Worm (Caenorhabditis elegans) whole organism, L4 larva: ENCODE results near the gene acox-1.5.
A peak's percentile ranks its signal among the peaks of the same experiment; 100 is the strongest.

Experiments
- D1046.2 ChIP-seq: fragments of 200-800 bp; sonication (Bioruptor generic); IDR thresholded peaks from 2 replicates; pipeline ENCODE4 v1.3.6; 2022; ENCODE audit warnings: missing genetic modification characterization, missing compliant biosample characterization
- F49E8.2 ChIP-seq: sonication (generic microtip); optimal IDR thresholded peaks from 2 replicates; lab custom pipeline; 2016; ENCODE audit warnings: missing compliant biosample characterization, mild to moderate bottlenecking, missing genetic modification characterization, borderline replicate concordance
- R02D3.7 ChIP-seq: fragments of 150-350 bp; sonication (generic microtip); optimal IDR thresholded peaks from 3 replicates; lab custom pipeline; 2014; ENCODE audit warnings: missing biosample characterization, missing genetic modification characterization
- T20F7.1 ChIP-seq: fragments of 200-800 bp; sonication (Bioruptor generic); optimal IDR thresholded peaks from 2 replicates; lab custom pipeline; 2018; ENCODE audit warnings: mild to moderate bottlenecking, missing genetic modification characterization, missing compliant biosample characterization
- T26A8.4 ChIP-seq: fragments of 200-800 bp; sonication (Bioruptor generic); IDR thresholded peaks from 2 replicates; pipeline ENCODE4 v1.3.6; 2022; ENCODE audit warnings: missing genetic modification characterization, missing compliant biosample characterization
- Y105C5A.15 ChIP-seq: fragments of 200-800 bp; sonication (Bioruptor generic); IDR thresholded peaks from 2 replicates; pipeline ENCODE4 v1.3.6; 2022; ENCODE audit warnings: missing genetic modification characterization, missing compliant biosample characterization
- Y75B8A.6 ChIP-seq: fragments of 200-800 bp; sonication (Bioruptor generic); IDR thresholded peaks from 2 replicates; pipeline ENCODE4 v1.3.6; 2022; ENCODE audit warnings: missing genetic modification reagents, missing genetic modification characterization, missing compliant biosample characterization
- ZK337.2 ChIP-seq: fragments of 200-800 bp; sonication (Bioruptor generic); IDR thresholded peaks from 2 replicates; pipeline ENCODE4 v1.3.6; 2022; ENCODE audit warnings: missing genetic modification reagents, missing genetic modification characterization, missing compliant biosample characterization
- aha-1 ChIP-seq: fragments of 150-350 bp; peaks from one replicate; lab custom pipeline; 2014; ENCODE audit warnings: missing biosample characterization, missing genetic modification characterization
- ceh-44 ChIP-seq: fragments of 200-800 bp; sonication (Bioruptor generic); IDR thresholded peaks from 2 replicates; pipeline ENCODE4 v1.3.6; 2022; ENCODE audit warnings: missing genetic modification reagents, missing genetic modification characterization, missing compliant biosample characterization
- ceh-62 ChIP-seq: sonication (generic microtip); optimal IDR thresholded peaks from 2 replicates; lab custom pipeline; 2017; ENCODE audit warnings: missing biosample characterization, missing genetic modification characterization
- ces-1 ChIP-seq: fragments of 150-350 bp; sonication (generic microtip); optimal IDR thresholded peaks from 4 replicates; lab custom pipeline; 2014; ENCODE audit warnings: missing biosample characterization, missing genetic modification reagents, missing genetic modification characterization
- ctbp-1 ChIP-seq: fragments of 200-800 bp; sonication (Bioruptor generic); IDR thresholded peaks from 2 replicates; pipeline ENCODE4 v1.3.6; 2022; ENCODE audit warnings: missing genetic modification reagents, missing genetic modification characterization, missing compliant biosample characterization
- daf-12 ChIP-seq: fragments of 150-350 bp; optimal IDR thresholded peaks from 2 replicates; lab custom pipeline; 2014; ENCODE audit warnings: missing biosample characterization, missing genetic modification reagents, missing genetic modification characterization
- daf-16 ChIP-seq, 3 experiments: sonication (generic microtip); optimal IDR thresholded peaks; 2 replicates each; lab custom pipeline; 2016 to 2017; ENCODE audit warnings: missing genetic modification characterization in 3 of 3, missing genetic modification reagents in 3 of 3, mild to moderate bottlenecking in 2 of 3, missing compliant biosample characterization in 2 of 3, missing biosample characterization in 1 of 3, moderate library complexity in 1 of 3
- daf-19 ChIP-seq: fragments of 200-800 bp; sonication (Bioruptor generic); conservative IDR thresholded peaks from 2 replicates; pipeline ENCODE4 v1.3.6; 2022; ENCODE audit warnings: missing genetic modification characterization, missing compliant biosample characterization
- dmd-6 ChIP-seq: fragments of 200-800 bp; sonication (Bioruptor generic); IDR thresholded peaks from 2 replicates; pipeline ENCODE4 v1.3.6; 2022; ENCODE audit warnings: missing genetic modification reagents, missing genetic modification characterization, missing compliant biosample characterization
- dve-1 ChIP-seq: sonication (generic microtip); optimal IDR thresholded peaks from 2 replicates; lab custom pipeline; 2017; ENCODE audit warnings: antibody characterized with exemption, mild to moderate bottlenecking, missing genetic modification characterization, missing compliant biosample characterization; ENCODE audit not compliant: insufficient read depth
- egl-43 ChIP-seq: fragments of 200-800 bp; sonication (Bioruptor generic); IDR thresholded peaks from 2 replicates; pipeline ENCODE4 v1.3.6; 2022; ENCODE audit warnings: missing genetic modification reagents, missing genetic modification characterization, missing compliant biosample characterization
- hif-1 ChIP-seq, 2 experiments: sonication (generic microtip); optimal IDR thresholded peaks; 2 replicates each; lab custom pipeline; 2016 to 2017; ENCODE audit warnings: missing compliant biosample characterization in 2 of 2, missing genetic modification characterization in 2 of 2, missing genetic modification reagents in 2 of 2, missing genotype in 2 of 2, mild to moderate bottlenecking in 1 of 2
- hlh-30 ChIP-seq: sonication (generic microtip); optimal IDR thresholded peaks from 2 replicates; lab custom pipeline; 2017; ENCODE audit warnings: antibody characterized with exemption, mild to moderate bottlenecking, missing genetic modification characterization, missing compliant biosample characterization; ENCODE audit not compliant: insufficient read depth
- lim-7 ChIP-seq: fragments of 200-800 bp; sonication (Bioruptor generic); IDR thresholded peaks from 2 replicates; pipeline ENCODE4 v1.3.6; 2022; ENCODE audit warnings: missing genetic modification characterization, missing compliant biosample characterization
- lin-1 ChIP-seq: fragments of 200-800 bp; sonication (Bioruptor generic); IDR thresholded peaks from 2 replicates; pipeline ENCODE4 v1.3.6; 2022; ENCODE audit warnings: missing genetic modification reagents, missing genetic modification characterization, missing compliant biosample characterization
- lsy-2 ChIP-seq, 2 experiments: fragments of 150-350 bp in 1 of 2; sonication (generic microtip) in 1 of 2; optimal IDR thresholded peaks; 2 replicates each; lab custom pipeline; 2014 to 2017; ENCODE audit warnings: missing biosample characterization in 2 of 2, missing genetic modification characterization in 2 of 2
- mdl-1 ChIP-seq, 2 experiments: fragments of 150-350 bp in 1 of 2; sonication (generic microtip) in 1 of 2; optimal IDR thresholded peaks; 2 replicates each; lab custom pipeline; 2014 to 2017; ENCODE audit warnings: missing biosample characterization in 2 of 2, missing genetic modification characterization in 2 of 2
- mep-1 ChIP-seq: fragments of 150-350 bp; sonication (generic microtip); optimal IDR thresholded peaks from 3 replicates; lab custom pipeline; 2014; ENCODE audit warnings: missing biosample characterization, missing genetic modification characterization
- mes-2 ChIP-seq: sonication (generic microtip); optimal IDR thresholded peaks from 2 replicates; lab custom pipeline; 2016; ENCODE audit warnings: missing genotype, mild to moderate bottlenecking, missing genetic modification characterization, missing compliant biosample characterization; ENCODE audit not compliant: poor library complexity, severe bottlenecking
- nhr-10 ChIP-seq: fragments of 150-350 bp; optimal IDR thresholded peaks from 2 replicates; lab custom pipeline; 2014; ENCODE audit warnings: missing biosample characterization, missing genetic modification characterization
- nhr-25 ChIP-seq: sonication (generic microtip); optimal IDR thresholded peaks from 2 replicates; lab custom pipeline; 2017; ENCODE audit warnings: missing genetic modification characterization, mild to moderate bottlenecking, missing compliant biosample characterization, antibody characterized with exemption, moderate library complexity, borderline replicate concordance; ENCODE audit not compliant: insufficient read depth
- nhr-28 ChIP-seq: fragments of 150-350 bp; optimal IDR thresholded peaks from 2 replicates; lab custom pipeline; 2014; ENCODE audit warnings: missing biosample characterization, missing genetic modification characterization
- nhr-6 ChIP-seq: fragments of 150-350 bp; optimal IDR thresholded peaks from 2 replicates; lab custom pipeline; 2014; ENCODE audit warnings: missing biosample characterization, missing genetic modification characterization
- nhr-77 ChIP-seq: fragments of 150-350 bp; optimal IDR thresholded peaks from 2 replicates; lab custom pipeline; 2014; ENCODE audit warnings: missing biosample characterization, missing genetic modification characterization
- pha-4 ChIP-seq, 2 experiments: fragments of 150-350 bp in 1 of 2; fragments of 200-800 bp in 1 of 2; sonication (Bioruptor generic) in 1 of 2; IDR thresholded peaks in 1 of 2; optimal IDR thresholded peaks in 1 of 2; 2 replicates each; pipeline versions ENCODE4 v1.3.6 to Lab custom; 2014 to 2022; ENCODE audit warnings: missing genetic modification characterization in 2 of 2, missing genetic modification reagents in 2 of 2, missing biosample characterization in 1 of 2, missing compliant biosample characterization in 1 of 2
- pqm-1 ChIP-seq: sonication (generic microtip); optimal IDR thresholded peaks from 2 replicates; lab custom pipeline; 2017; ENCODE audit warnings: missing biosample characterization, missing genetic modification characterization
- set-16 ChIP-seq: fragments of 200-800 bp; sonication (Bioruptor generic); IDR thresholded peaks from 2 replicates; pipeline ENCODE4 v1.3.6; 2022; ENCODE audit warnings: missing genetic modification reagents, missing genetic modification characterization, missing compliant biosample characterization
- skn-1 ChIP-seq: fragments of 150-350 bp; optimal IDR thresholded peaks from 2 replicates; lab custom pipeline; 2014; ENCODE audit warnings: missing biosample characterization, missing genetic modification characterization
- snpc-1.2 ChIP-seq: fragments of 200-800 bp; sonication (Bioruptor generic); IDR thresholded peaks from 2 replicates; pipeline ENCODE4 v1.3.6; 2022; ENCODE audit warnings: missing genetic modification reagents, missing genetic modification characterization, missing compliant biosample characterization
- snpc-4 ChIP-seq: fragments of 150-350 bp; optimal IDR thresholded peaks from 2 replicates; lab custom pipeline; 2014; ENCODE audit warnings: missing biosample characterization, missing genetic modification characterization
- tra-1 ChIP-seq: fragments of 200-800 bp; sonication (Bioruptor generic); IDR thresholded peaks from 2 replicates; pipeline ENCODE4 v1.3.6; 2022; ENCODE audit warnings: missing genetic modification reagents, missing genetic modification characterization, missing compliant biosample characterization
- unc-130 ChIP-seq: sonication (generic microtip); optimal IDR thresholded peaks from 2 replicates; lab custom pipeline; 2016; ENCODE audit warnings: missing genetic modification reagents, missing genetic modification characterization, missing compliant biosample characterization
- unc-39 ChIP-seq: sonication (generic microtip); optimal IDR thresholded peaks from 2 replicates; lab custom pipeline; 2017; ENCODE audit warnings: missing biosample characterization, missing genetic modification characterization
- unc-62 ChIP-seq, 3 experiments: fragments of 150-350 bp in 1 of 3; sonication (generic microtip); optimal IDR thresholded peaks in 2 of 3; peaks in 1 of 3; 1 replicate in 1 of 3; 2 replicates in 2 of 3; lab custom pipeline; 2014 to 2017; ENCODE audit warnings: missing biosample characterization in 3 of 3, missing genetic modification characterization in 3 of 3, missing genetic modification reagents in 3 of 3, missing genotype in 1 of 3
- zag-1 ChIP-seq: fragments of 150-350 bp; optimal IDR thresholded peaks from 2 replicates; lab custom pipeline; 2014; ENCODE audit warnings: missing biosample characterization, missing genetic modification characterization
- zfp-2 ChIP-seq: sonication (generic microtip); optimal IDR thresholded peaks from 2 replicates; lab custom pipeline; 2016; ENCODE audit warnings: mild to moderate bottlenecking, missing genetic modification characterization, missing compliant biosample characterization
- zfp-3 ChIP-seq: fragments of 200-800 bp; sonication (Bioruptor generic); conservative IDR thresholded peaks from 2 replicates; pipeline ENCODE4 v1.3.6; 2022; ENCODE audit warnings: missing genetic modification reagents, missing genetic modification characterization, missing compliant biosample characterization
- zip-11 ChIP-seq: fragments of 200-800 bp; sonication (Bioruptor generic); IDR thresholded peaks from 2 replicates; pipeline ENCODE4 v1.3.6; 2022; ENCODE audit warnings: missing genetic modification characterization, missing compliant biosample characterization

Gene acox-1.5

ce11 chrIII:9621840-9622525, 30.0 kb upstream of the acox-1.5 start:
- TF ChIP-seq unc-39 (tag; lab: Kevin White, UChicago) (no peak), mes-2 (tag; lab: Kevin White, UChicago) (peak; percentile 11), snpc-4 (tag; lab: Kevin White, UChicago) (no peak), T20F7.1 (no peak), daf-16 (GFP tag; optimal IDR thresholded peaks at IDR 0.05; lab: Kevin White, UChicago) (no peak), daf-16 (tag; optimal IDR thresholded peaks at IDR 0.05; lab: Kevin White, UChicago) (peak; percentile 84), ctbp-1 (no peak), dmd-6 (GFP tag; lab: Robert Waterston, UW) (peak; percentile 53), D1046.2 (GFP tag; lab: Robert Waterston, UW) (no peak), Y75B8A.6 (no peak), pqm-1 (tag; lab: Kevin White, UChicago) (peak; percentile 87), pha-4 (GFP tag; IDR thresholded peaks at IDR 0.05; lab: Robert Waterston, UW) (no peak), pha-4 (tag; optimal IDR thresholded peaks at IDR 0.05; lab: Kevin White, UChicago) (no peak), nhr-77 (tag; lab: Kevin White, UChicago) (peak; percentile 42), dve-1 (tag; lab: Kevin White, UChicago) (peak; percentile 57), snpc-1.2 (GFP tag; lab: Robert Waterston, UW) (no peak), mep-1 (tag; lab: Kevin White, UChicago) (peak; percentile 5), zfp-3 (GFP tag; lab: Robert Waterston, UW) (no peak), ceh-62 (tag; lab: Kevin White, UChicago) (no peak), nhr-25 (no peak), nhr-6 (tag; lab: Kevin White, UChicago) (no peak), hlh-30 (tag; lab: Kevin White, UChicago) (peak; percentile 55), Y105C5A.15 (GFP tag; lab: Robert Waterston, UW) (no peak), ces-1 (GFP tag; lab: Kevin White, UChicago) (no peak), nhr-28 (tag; lab: Kevin White, UChicago) (peak; percentile 77), daf-12 (no peak), zag-1 (tag; lab: Kevin White, UChicago) (no peak), hif-1 (tag; optimal IDR thresholded peaks at IDR 0.05; lab: Kevin White, UChicago) (no peak), R02D3.7 (no peak), lim-7 (no peak), set-16 (no peak), lsy-2 (tag; optimal IDR thresholded peaks at IDR 0.05; lab: Kevin White, UChicago) (peak in 1 of 2 experiments; percentile 28)

DNA sequence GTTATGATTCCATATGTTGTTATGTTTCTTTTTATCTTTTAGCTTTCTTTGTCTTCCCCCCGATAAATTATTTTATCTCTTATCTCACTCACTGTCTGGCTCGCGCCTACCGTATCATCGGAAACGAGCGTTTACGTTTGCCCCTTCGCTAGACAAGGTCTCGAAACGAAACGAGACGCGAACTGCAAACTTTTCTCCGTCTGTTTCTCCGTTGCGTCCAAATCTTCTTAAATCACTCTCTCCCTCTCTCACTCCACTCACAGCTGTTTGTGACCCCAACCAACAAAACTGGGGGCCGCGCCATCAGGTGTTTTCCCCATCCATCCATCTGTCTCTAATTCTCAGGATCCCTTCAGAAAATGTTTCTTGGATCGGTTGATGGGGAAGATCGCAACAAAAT, 28.2 kb upstream of the acox-1.5 start:
- no peak for TF ChIP-seq pha-4 (GFP tag; IDR thresholded peaks at IDR 0.05; lab: Robert Waterston, UW)
- no peak for TF ChIP-seq pha-4 (tag; optimal IDR thresholded peaks at IDR 0.05; lab: Kevin White, UChicago)
- TF ChIP-seq daf-19 (GFP tag; lab: Robert Waterston, UW), result no peak
- no peak for TF ChIP-seq ZK337.2
- no peak for TF ChIP-seq zip-11
- peak; percentile 6 for TF ChIP-seq nhr-28 (tag; lab: Kevin White, UChicago)
- no peak for TF ChIP-seq nhr-10 (tag; lab: Kevin White, UChicago)
- 0 out of 2 replicates have a peak, but pooled peaks have one; percentile 20 for TF ChIP-seq ctbp-1
- no peak for TF ChIP-seq skn-1
- TF ChIP-seq F49E8.2 (tag; lab: Kevin White, UChicago), result no peak
- no peak for TF ChIP-seq egl-43 (GFP tag; lab: Robert Waterston, UW)
- TF ChIP-seq tra-1 (GFP tag; lab: Robert Waterston, UW), result no peak
- 0 out of 2 replicates have a peak, but pooled peaks have one; percentile 18 for TF ChIP-seq lin-1 (GFP tag; lab: Robert Waterston, UW)
- TF ChIP-seq Y75B8A.6, result no peak
- no peak for TF ChIP-seq zag-1 (tag; lab: Kevin White, UChicago)
- TF ChIP-seq unc-62 (GFP tag; optimal IDR thresholded peaks at IDR 0.05 in 1 of 2; lab: Kevin White, UChicago), result no peak
- TF ChIP-seq unc-62 (tag; optimal IDR thresholded peaks at IDR 0.05; lab: Kevin White, UChicago), result no peak
- peak in 1 of 2 experiments; percentile 10 for TF ChIP-seq mdl-1 (tag; optimal IDR thresholded peaks at IDR 0.05; lab: Kevin White, UChicago)
- TF ChIP-seq unc-130 (GFP tag; lab: Kevin White, UChicago), result no peak
- TF ChIP-seq lsy-2 (tag; optimal IDR thresholded peaks at IDR 0.05; lab: Kevin White, UChicago), result peak in 1 of 2 experiments; percentile 30
- no peak for TF ChIP-seq ceh-62 (tag; lab: Kevin White, UChicago)
- no peak for TF ChIP-seq zfp-2
- peak; percentile 16 for TF ChIP-seq dve-1 (tag; lab: Kevin White, UChicago)
- TF ChIP-seq aha-1 (tag; lab: Kevin White, UChicago), result peak; percentile 95
- peak; percentile 51 for TF ChIP-seq hlh-30 (tag; lab: Kevin White, UChicago)
- TF ChIP-seq ceh-44 (GFP tag; lab: Robert Waterston, UW), result no peak
- TF ChIP-seq T26A8.4 (GFP tag; lab: Robert Waterston, UW), result no peak
